Worm (Caenorhabditis elegans): ENCODE data around the gene C24H10.3.

DNA sequence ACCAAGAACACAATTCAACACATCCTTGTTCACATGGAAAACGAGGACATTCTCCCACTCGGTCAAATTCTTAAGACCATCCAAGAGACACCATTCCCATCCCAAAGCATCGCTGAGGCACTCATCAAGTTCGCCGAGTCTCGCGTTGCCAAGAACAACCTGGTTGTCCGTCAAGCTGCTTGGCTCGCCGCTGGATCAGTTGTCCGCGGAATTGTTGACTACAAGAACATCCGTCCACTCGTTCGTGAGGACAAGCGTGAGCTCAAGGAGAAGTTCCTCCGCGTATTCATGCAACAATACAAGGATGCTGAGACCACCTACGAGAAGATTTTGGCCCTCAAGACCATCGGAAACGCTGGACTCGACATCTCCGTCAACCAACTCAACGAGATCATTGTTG is 41.5 kb downstream of the C24H10.3 start:
- TF ChIP-seq ztf-29 (GFP tag; IDR thresholded peaks at IDR 0.05), result no peak
- no peak for TF ChIP-seq ztf-23 (GFP tag; IDR thresholded peaks at IDR 0.05)
- TF ChIP-seq flt-1 (GFP tag; IDR thresholded peaks at IDR 0.05), result no peak
- no peak for TF ChIP-seq cog-1 (tag; optimal IDR thresholded peaks at IDR 0.05)
- TF ChIP-seq T22C8.4 (GFP tag; IDR thresholded peaks at IDR 0.05), result no peak
- TF ChIP-seq tab-1 (GFP tag; IDR thresholded peaks at IDR 0.05), result no peak
- no peak for TF ChIP-seq med-1 (GFP tag; optimal IDR thresholded peaks at IDR 0.05; ENCODE audit: insufficient read depth)
- no peak for TF ChIP-seq ref-1 (GFP tag; conservative IDR thresholded peaks at IDR 0.05)
- TF ChIP-seq klf-2 (GFP tag; conservative IDR thresholded peaks at IDR 0.05), result no peak

All from whole organism, midembryonic.